Fruit fly (Drosophila melanogaster) whole organism, prepupa: ENCODE results near the gene Sox21b.

Experiments used
- Blimp-1 ChIP-seq: fragments of 200-800 bp; sonication (Bioruptor generic); optimal IDR thresholded peaks from 3 replicates; lab custom pipeline; 2017; ENCODE audit warnings: missing biosample characterization, missing genetic modification characterization, mild to moderate bottlenecking, moderate library complexity, missing genetic modification reagents
- CG10631 ChIP-seq: fragments of 200-800 bp; sonication (Bioruptor generic); optimal IDR thresholded peaks from 2 replicates; lab custom pipeline; 2016; ENCODE audit warnings: missing biosample characterization, missing genetic modification characterization
- CG10669 ChIP-seq: fragments of 200-800 bp; sonication (Bioruptor generic); optimal IDR thresholded peaks from 3 replicates; lab custom pipeline; 2018; ENCODE audit warnings: missing biosample characterization, mild to moderate bottlenecking, missing genetic modification characterization, moderate library complexity
- CG11902 ChIP-seq: fragments of 200-800 bp; sonication (Bioruptor generic); optimal IDR thresholded peaks from 3 replicates; lab custom pipeline; 2016; ENCODE audit warnings: missing biosample characterization, missing genetic modification characterization
- CG15336 ChIP-seq: fragments of 200-800 bp; sonication (Bioruptor generic); IDR thresholded peaks from 2 replicates; pipeline ENCODE4 v1.3.6; 2022; ENCODE audit warnings: missing biosample characterization, missing genetic modification characterization
- CG1621 ChIP-seq: fragments of 200-800 bp; sonication (Bioruptor generic); optimal IDR thresholded peaks from 3 replicates; lab custom pipeline; 2018; ENCODE audit warnings: missing biosample characterization, mild to moderate bottlenecking, missing genetic modification characterization
- CG16779 ChIP-seq: fragments of 200-800 bp; sonication (Bioruptor generic); optimal IDR thresholded peaks from 3 replicates; lab custom pipeline; 2017; ENCODE audit warnings: missing biosample characterization, mild to moderate bottlenecking, missing genetic modification characterization
- CG3032 ChIP-seq: fragments of 200-800 bp; optimal IDR thresholded peaks from 2 replicates; lab custom pipeline; 2019; ENCODE audit warnings: missing biosample characterization, mild to moderate bottlenecking, missing genetic modification characterization, moderate library complexity
- CG32006 ChIP-seq: fragments of 200-800 bp; sonication (Bioruptor generic); optimal IDR thresholded peaks from 3 replicates; lab custom pipeline; 2017; ENCODE audit warnings: missing biosample characterization, mild to moderate bottlenecking, missing genetic modification characterization
- CG34406 ChIP-seq: fragments of 200-800 bp; sonication (Bioruptor generic); optimal IDR thresholded peaks from 3 replicates; lab custom pipeline; 2016; ENCODE audit warnings: missing biosample characterization, missing genetic modification characterization
- CG3919 ChIP-seq: fragments of 200-800 bp; sonication (Bioruptor generic); optimal IDR thresholded peaks from 3 replicates; lab custom pipeline; 2016; ENCODE audit warnings: missing biosample characterization, missing genetic modification characterization
- CG6163 ChIP-seq: fragments of 200-800 bp; sonication (Bioruptor generic); IDR thresholded peaks from 3 replicates; pipeline ENCODE4 v1.3.6; 2022; ENCODE audit warnings: missing biosample characterization, missing genetic modification characterization
- CG6276 ChIP-seq: fragments of 200-800 bp; sonication (Bioruptor generic); optimal IDR thresholded peaks from 2 replicates; lab custom pipeline; 2017; ENCODE audit warnings: missing biosample characterization, mild to moderate bottlenecking, missing genetic modification characterization
- CG6792 ChIP-seq: fragments of 200-800 bp; sonication (Bioruptor generic); optimal IDR thresholded peaks from 3 replicates; lab custom pipeline; 2016; ENCODE audit warnings: missing biosample characterization, missing genetic modification characterization
- CG6808 ChIP-seq: fragments of 200-800 bp; sonication (Bioruptor generic); optimal IDR thresholded peaks from 3 replicates; lab custom pipeline; 2017; ENCODE audit warnings: missing biosample characterization, missing genetic modification characterization, mild to moderate bottlenecking, moderate library complexity, missing genetic modification reagents
- CG7368 ChIP-seq: fragments of 200-800 bp; sonication (Bioruptor generic); optimal IDR thresholded peaks from 3 replicates; lab custom pipeline; 2016; ENCODE audit warnings: missing biosample characterization, missing genetic modification characterization
- CG8319 ChIP-seq: fragments of 200-800 bp; sonication (Bioruptor generic); optimal IDR thresholded peaks from 3 replicates; lab custom pipeline; 2016; ENCODE audit warnings: missing biosample characterization, missing genetic modification characterization
- CG8632 ChIP-seq: fragments of 200-800 bp; sonication (Bioruptor generic); optimal IDR thresholded peaks from 3 replicates; lab custom pipeline; 2016; ENCODE audit warnings: missing biosample characterization, missing genetic modification characterization
- CG9139 ChIP-seq: fragments of 200-800 bp; sonication (Bioruptor generic); optimal IDR thresholded peaks from 3 replicates; lab custom pipeline; 2017; ENCODE audit warnings: missing biosample characterization, mild to moderate bottlenecking, missing genetic modification characterization
- Eip75B ChIP-seq: fragments of 200-800 bp; sonication (Bioruptor generic); optimal IDR thresholded peaks from 3 replicates; lab custom pipeline; 2016; ENCODE audit warnings: missing biosample characterization, missing genetic modification characterization
- Eip78C ChIP-seq: fragments of 200-800 bp; sonication (Bioruptor generic); peaks from one replicate; lab custom pipeline; 2016; ENCODE audit warnings: missing biosample characterization, missing genetic modification characterization
- Ets21C ChIP-seq: fragments of 200-800 bp; sonication (Bioruptor generic); optimal IDR thresholded peaks from 3 replicates; lab custom pipeline; 2016; ENCODE audit warnings: missing biosample characterization, missing genetic modification characterization
- Ets96B ChIP-seq: fragments of 200-800 bp; optimal IDR thresholded peaks from 2 replicates; lab custom pipeline; 2019; ENCODE audit warnings: missing biosample characterization, mild to moderate bottlenecking, missing genetic modification characterization, moderate library complexity
- Hr38 ChIP-seq: sonication (Bioruptor generic); optimal IDR thresholded peaks from 2 replicates; lab custom pipeline; 2016; ENCODE audit warnings: missing biosample characterization, missing genetic modification characterization
- Hr39 ChIP-seq: fragments of 200-800 bp; sonication (Bioruptor generic); optimal IDR thresholded peaks from 2 replicates; lab custom pipeline; 2016; ENCODE audit warnings: missing biosample characterization, missing genetic modification characterization
- Lpt ChIP-seq: fragments of 200-800 bp; sonication (Bioruptor generic); optimal IDR thresholded peaks from 3 replicates; lab custom pipeline; 2016; ENCODE audit warnings: missing biosample characterization, missing genetic modification characterization
- Met ChIP-seq: fragments of 200-800 bp; sonication (Bioruptor generic); optimal IDR thresholded peaks from 3 replicates; lab custom pipeline; 2016; ENCODE audit warnings: missing biosample characterization, missing genetic modification characterization
- OdsH ChIP-seq: fragments of 200-800 bp; sonication (Bioruptor generic); optimal IDR thresholded peaks from 3 replicates; lab custom pipeline; 2016; ENCODE audit warnings: missing biosample characterization, missing genetic modification characterization
- Smox ChIP-seq: fragments of 200-800 bp; sonication (Bioruptor generic); optimal IDR thresholded peaks from 3 replicates; lab custom pipeline; 2016; ENCODE audit warnings: missing biosample characterization, missing genetic modification characterization
- Sox102F ChIP-seq: fragments of 200-800 bp; sonication (Bioruptor generic); optimal IDR thresholded peaks from 2 replicates; lab custom pipeline; 2016; ENCODE audit warnings: missing biosample characterization, mild to moderate bottlenecking, missing genetic modification characterization
- Sox15 ChIP-seq: fragments of 200-800 bp; sonication (Bioruptor generic); optimal IDR thresholded peaks from 3 replicates; lab custom pipeline; 2016; ENCODE audit warnings: missing biosample characterization, missing genetic modification characterization
- achi ChIP-seq: fragments of 200-800 bp; sonication (Bioruptor generic); optimal IDR thresholded peaks from 3 replicates; lab custom pipeline; 2016; ENCODE audit warnings: missing biosample characterization, missing genetic modification characterization
- cyc ChIP-seq: fragments of 200-800 bp; sonication (Bioruptor generic); optimal IDR thresholded peaks from 3 replicates; lab custom pipeline; 2016; ENCODE audit warnings: missing biosample characterization, missing genetic modification characterization
- eg ChIP-seq: fragments of 200-800 bp; sonication (Bioruptor generic); IDR thresholded peaks from 3 replicates; pipeline ENCODE4 v1.3.6; 2022; ENCODE audit warnings: missing biosample characterization, missing genetic modification characterization
- esn ChIP-seq: fragments of 200-800 bp; sonication (Bioruptor generic); optimal IDR thresholded peaks from 2 replicates; lab custom pipeline; 2016; ENCODE audit warnings: missing biosample characterization, mild to moderate bottlenecking, missing genetic modification characterization, moderate library complexity
- fd59A ChIP-seq: fragments of 200-800 bp; sonication (Bioruptor generic); optimal IDR thresholded peaks from 2 replicates; lab custom pipeline; 2017; ENCODE audit warnings: missing biosample characterization, mild to moderate bottlenecking, missing genetic modification characterization, missing genetic modification reagents
- fd85E ChIP-seq: fragments of 200-800 bp; sonication (Bioruptor generic); optimal IDR thresholded peaks from 3 replicates; lab custom pipeline; 2016; ENCODE audit warnings: missing biosample characterization, missing genetic modification characterization
- net ChIP-seq: fragments of 200-800 bp; sonication (Bioruptor generic); optimal IDR thresholded peaks from 3 replicates; lab custom pipeline; 2016; ENCODE audit warnings: missing biosample characterization, missing genetic modification characterization
- pdm3 ChIP-seq: fragments of 200-800 bp; sonication (Bioruptor generic); optimal IDR thresholded peaks from 3 replicates; lab custom pipeline; 2016; ENCODE audit warnings: missing biosample characterization, missing genetic modification characterization
- salr ChIP-seq, 2 experiments: fragments of 200-800 bp; sonication (Bioruptor generic); optimal IDR thresholded peaks; 3 replicates each; lab custom pipeline; 2016 to 2018; ENCODE audit warnings: missing biosample characterization in 2 of 2, missing genetic modification characterization in 2 of 2, mild to moderate bottlenecking in 1 of 2
- spab ChIP-seq: fragments of 200-800 bp; sonication (Bioruptor generic); optimal IDR thresholded peaks from 2 replicates; lab custom pipeline; 2017; ENCODE audit warnings: missing biosample characterization, mild to moderate bottlenecking, missing genetic modification characterization, missing genetic modification reagents
- ss ChIP-seq, 2 experiments: fragments of 200-800 bp; sonication (Bioruptor generic); optimal IDR thresholded peaks; 2 replicates in 1 of 2; 3 replicates in 1 of 2; lab custom pipeline; 2017 to 2018; ENCODE audit warnings: mild to moderate bottlenecking in 2 of 2, missing biosample characterization in 2 of 2, missing genetic modification characterization in 2 of 2, moderate library complexity in 1 of 2
- svp ChIP-seq: fragments of 200-800 bp; sonication (Bioruptor generic); peaks from one replicate; lab custom pipeline; 2016; ENCODE audit warnings: missing biosample characterization, missing genetic modification characterization
- topi ChIP-seq: fragments of 200-800 bp; sonication (Bioruptor generic); optimal IDR thresholded peaks from 3 replicates; lab custom pipeline; 2016; ENCODE audit warnings: missing biosample characterization, missing genetic modification characterization
- vri ChIP-seq: fragments of 200-800 bp; sonication (Bioruptor generic); optimal IDR thresholded peaks from 3 replicates; lab custom pipeline; 2016; ENCODE audit warnings: missing biosample characterization, mild to moderate bottlenecking, missing genetic modification characterization

The Sox21b gene

DNA sequence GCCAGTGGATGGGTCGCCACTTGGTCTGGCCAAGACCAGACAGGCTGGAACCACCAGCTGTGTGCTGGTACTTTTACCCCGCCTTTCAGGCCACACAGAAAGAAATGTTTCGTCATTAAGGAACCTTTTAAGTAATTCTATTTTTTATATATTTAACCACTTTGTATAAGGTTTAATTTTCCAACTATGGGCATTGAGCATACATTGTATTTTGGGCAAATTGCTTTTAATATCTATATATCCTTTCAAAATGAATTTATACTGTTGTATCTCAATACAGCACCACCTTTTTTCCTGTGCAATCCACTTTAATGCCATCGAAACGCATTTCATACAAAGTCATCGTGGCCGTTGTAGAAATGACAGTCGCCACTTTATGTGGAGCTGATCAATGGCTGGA, 15.3 kb upstream of the Sox21b start (continued):
- TF ChIP-seq CG11902 (GFP tag; lab: Kevin White, UChicago) = no peak
- TF ChIP-seq CG6163 (GFP tag; lab: Robert Waterston, UW) = peak; percentile 60
- peak; percentile 46 for TF ChIP-seq topi (GFP tag; lab: Kevin White, UChicago)
- TF ChIP-seq CG34406 (GFP tag; lab: Kevin White, UChicago) = peak; percentile 8
- TF ChIP-seq Ets96B (tag; lab: Kevin White, UChicago) = peak; percentile 50
- TF ChIP-seq CG6792 (GFP tag; lab: Kevin White, UChicago) = no peak
- no peak for TF ChIP-seq vri (GFP tag; lab: Kevin White, UChicago)
- TF ChIP-seq spab (GFP tag; lab: Kevin White, UChicago) = peak; percentile 31
- TF ChIP-seq esn = peak; percentile 22
- TF ChIP-seq achi (GFP tag; lab: Kevin White, UChicago) = peak; percentile 53
- TF ChIP-seq CG15336 (GFP tag; lab: Robert Waterston, UW) = no peak; the same call in 1 of the 2 replicates
- no peak for TF ChIP-seq Ets21C (GFP tag; lab: Kevin White, UChicago)
- TF ChIP-seq Met (GFP tag; lab: Kevin White, UChicago) = peak; percentile 29
- no peak for TF ChIP-seq Sox102F (GFP tag; lab: Kevin White, UChicago)
- TF ChIP-seq CG6276 (GFP tag; lab: Kevin White, UChicago) = no peak
- TF ChIP-seq CG32006 = peak; percentile 63
- TF ChIP-seq CG3919 (GFP tag; lab: Kevin White, UChicago) = peak; percentile 57
- TF ChIP-seq Hr38 (GFP tag; lab: Kevin White, UChicago) = no peak
- TF ChIP-seq CG3032 (tag; lab: Kevin White, UChicago) = peak; percentile 44
- peak; percentile 34 for TF ChIP-seq pdm3 (GFP tag; lab: Kevin White, UChicago)
- TF ChIP-seq Eip75B = peak; percentile 41
- peak in 1 of 2 experiments; percentile 21 for TF ChIP-seq salr (GFP tag; optimal IDR thresholded peaks at IDR 0.05; lab: Kevin White, UChicago)
- TF ChIP-seq CG7368 (GFP tag; lab: Kevin White, UChicago) = no peak
- no peak for TF ChIP-seq CG9139 (GFP tag; lab: Kevin White, UChicago)

- no peak for TF ChIP-seq Ets21C (GFP tag; lab: Kevin White, UChicago)
- peak; percentile 54 for TF ChIP-seq CG3919 (GFP tag; lab: Kevin White, UChicago)
- TF ChIP-seq CG1621 = no peak
- TF ChIP-seq CG7368 (GFP tag; lab: Kevin White, UChicago) = peak; percentile 17
- TF ChIP-seq Hr39 (GFP tag; lab: Kevin White, UChicago) = peak; percentile 2
- TF ChIP-seq eg (GFP tag; lab: Robert Waterston, UW) = no peak
- no peak for TF ChIP-seq vri (GFP tag; lab: Kevin White, UChicago)
- peak; percentile 56 to 79 for TF ChIP-seq ss (GFP tag; optimal IDR thresholded peaks at IDR 0.05; lab: Kevin White, UChicago)
- no peak for TF ChIP-seq fd85E (GFP tag; lab: Kevin White, UChicago)
- peak; percentile 25 for TF ChIP-seq CG3032 (tag; lab: Kevin White, UChicago)
- peak; percentile 12 for TF ChIP-seq cyc (GFP tag; lab: Kevin White, UChicago)
- no peak for TF ChIP-seq Sox15 (GFP tag; lab: Kevin White, UChicago)
- TF ChIP-seq CG6276 (GFP tag; lab: Kevin White, UChicago) = peak; percentile 40
- peak; percentile 77 for TF ChIP-seq svp (GFP tag; lab: Kevin White, UChicago)
- no peak for TF ChIP-seq Hr38 (GFP tag; lab: Kevin White, UChicago)
- peak; percentile 40 for TF ChIP-seq Smox (GFP tag; lab: Kevin White, UChicago)
- peak; percentile 42 for TF ChIP-seq topi (GFP tag; lab: Kevin White, UChicago)
- peak; percentile 56 for TF ChIP-seq CG10669
- TF ChIP-seq Sox102F (GFP tag; lab: Kevin White, UChicago) = no peak
- no peak for TF ChIP-seq CG8632
- TF ChIP-seq fd59A = peak; percentile 11
- peak; percentile 57 for TF ChIP-seq Met (GFP tag; lab: Kevin White, UChicago)
- no peak for TF ChIP-seq CG34406 (GFP tag; lab: Kevin White, UChicago)
- peak; percentile 18 for TF ChIP-seq CG32006
- TF ChIP-seq pdm3 (GFP tag; lab: Kevin White, UChicago) = no peak
- TF ChIP-seq net (GFP tag; lab: Kevin White, UChicago) = no peak
- peak; percentile 49 for TF ChIP-seq esn
- TF ChIP-seq Eip78C (GFP tag; lab: Kevin White, UChicago) = peak; percentile 94
- TF ChIP-seq CG10631 = peak; percentile 10
- TF ChIP-seq CG11902 (GFP tag; lab: Kevin White, UChicago) = no peak
- TF ChIP-seq CG8319 (GFP tag; lab: Kevin White, UChicago) = peak; percentile 10
- peak; percentile 38 for TF ChIP-seq Blimp-1 (GFP tag; lab: Kevin White, UChicago)
- peak; percentile 5 for TF ChIP-seq CG6792 (GFP tag; lab: Kevin White, UChicago)
- peak; percentile 75 for TF ChIP-seq spab (GFP tag; lab: Kevin White, UChicago)
- TF ChIP-seq CG6808 (GFP tag; lab: Kevin White, UChicago) = peak; percentile 64
- TF ChIP-seq CG16779 = no peak
- TF ChIP-seq Lpt (GFP tag; lab: Kevin White, UChicago) = peak; percentile 30
- peak; percentile 1 for TF ChIP-seq achi (GFP tag; lab: Kevin White, UChicago)
- TF ChIP-seq Eip75B = no peak
- peak; percentile 59 for TF ChIP-seq Ets96B (tag; lab: Kevin White, UChicago)
- TF ChIP-seq OdsH = peak; percentile 4
These were observed 14.7 kb upstream of the Sox21b start for dm6 chr3L:14145666-14146314.
